Fruit fly (Drosophila melanogaster) whole organism, embryonic: ENCODE data around the gene CG18598.

ENCODE experiments used
- CG11085 ChIP-seq: fragments of 200-800 bp; sonication (Bioruptor generic); IDR thresholded peaks from 2 replicates; pipeline ENCODE4 v1.3.6; 2022; ENCODE audit warnings: missing biosample characterization, missing genetic modification characterization
- CG11723 ChIP-seq: fragments of 200-800 bp; sonication (Bioruptor generic); optimal IDR thresholded peaks from 2 replicates; lab custom pipeline; 2017; ENCODE audit warnings: missing biosample characterization, mild to moderate bottlenecking, missing genetic modification characterization
- CG12155 ChIP-seq: fragments of 200-800 bp; sonication (Bioruptor generic); optimal IDR thresholded peaks from 3 replicates; lab custom pipeline; 2016; ENCODE audit warnings: missing biosample characterization, missing genetic modification characterization
- CG12299 ChIP-seq: fragments of 200-800 bp; sonication (Bioruptor generic); optimal IDR thresholded peaks from 2 replicates; lab custom pipeline; 2018; ENCODE audit warnings: missing biosample characterization, mild to moderate bottlenecking, missing genetic modification characterization
- CG15269 ChIP-seq: fragments of 200-800 bp; sonication (Bioruptor generic); optimal IDR thresholded peaks from 2 replicates; lab custom pipeline; 2018; ENCODE audit warnings: missing biosample characterization, mild to moderate bottlenecking, missing genetic modification characterization, moderate library complexity
- CG15601 ChIP-seq: fragments of 200-800 bp; sonication (Bioruptor generic); optimal IDR thresholded peaks from 3 replicates; lab custom pipeline; 2019; ENCODE audit warnings: missing biosample characterization, mild to moderate bottlenecking, missing genetic modification characterization, moderate library complexity
- CG16779 ChIP-seq: fragments of 200-800 bp; sonication (Bioruptor generic); IDR thresholded peaks from 2 replicates; pipeline ENCODE4 v1.3.6; 2022; ENCODE audit warnings: missing biosample characterization, missing genetic modification characterization
- CG16813 ChIP-seq: fragments of 200-800 bp; sonication (Bioruptor generic); IDR thresholded peaks from 3 replicates; pipeline ENCODE4 v1.3.6; 2022; ENCODE audit warnings: missing biosample characterization, missing genetic modification characterization; ENCODE audit not compliant: partially characterized antibody
- CG2120 ChIP-seq: fragments of 200-800 bp; sonication (Bioruptor generic); optimal IDR thresholded peaks from 3 replicates; lab custom pipeline; 2016; ENCODE audit warnings: missing biosample characterization, missing genetic modification characterization
- CG33557 ChIP-seq: fragments of 200-800 bp; sonication (Bioruptor generic); optimal IDR thresholded peaks from 2 replicates; lab custom pipeline; 2019; ENCODE audit warnings: missing biosample characterization, mild to moderate bottlenecking, missing genetic modification characterization, moderate library complexity
- CG4617 ChIP-seq: fragments of 200-800 bp; sonication (Bioruptor generic); optimal IDR thresholded peaks from 3 replicates; lab custom pipeline; 2016; ENCODE audit warnings: missing biosample characterization, missing genetic modification characterization, borderline replicate concordance
- CG4730 ChIP-seq: fragments of 200-800 bp; sonication (Bioruptor generic); IDR thresholded peaks from 2 replicates; pipeline ENCODE4 v1.3.6; 2022; ENCODE audit warnings: missing biosample characterization, missing genetic modification characterization
- CG6254 ChIP-seq: fragments of 200-800 bp; sonication (Bioruptor generic); optimal IDR thresholded peaks from 3 replicates; lab custom pipeline; 2017; ENCODE audit warnings: mild to moderate bottlenecking, missing biosample characterization, missing genetic modification reagents, missing genetic modification characterization
- Deaf1 ChIP-seq: fragments of 200-800 bp; optimal IDR thresholded peaks from 3 replicates; lab custom pipeline; 2019; ENCODE audit warnings: missing biosample characterization, mild to moderate bottlenecking, missing genetic modification characterization, moderate library complexity
- Drgx ChIP-seq: fragments of 200-800 bp; sonication (Bioruptor generic); IDR thresholded peaks from 2 replicates; pipeline ENCODE4 v1.3.6; 2022; ENCODE audit warnings: missing biosample characterization, missing genetic modification characterization
- Fer1 ChIP-seq: fragments of 200-800 bp; sonication (Bioruptor generic); optimal IDR thresholded peaks from 2 replicates; lab custom pipeline; 2017; ENCODE audit warnings: missing biosample characterization, mild to moderate bottlenecking, missing genetic modification characterization
- HHEX ChIP-seq: fragments of 200-800 bp; sonication (Bioruptor generic); optimal IDR thresholded peaks from 3 replicates; lab custom pipeline; 2017; ENCODE audit warnings: missing biosample characterization, mild to moderate bottlenecking, missing genetic modification characterization, missing genetic modification reagents
- HLH3B ChIP-seq: fragments of 200-800 bp; sonication (Bioruptor generic); IDR thresholded peaks from 2 replicates; pipeline ENCODE4 v1.3.6; 2022; ENCODE audit warnings: missing biosample characterization, missing genetic modification characterization
- HLH54F ChIP-seq: fragments of 200-800 bp; sonication (Bioruptor generic); optimal IDR thresholded peaks from 3 replicates; lab custom pipeline; 2016; ENCODE audit warnings: missing biosample characterization, missing genetic modification characterization
- HmgD ChIP-seq: fragments of 200-800 bp; sonication (Bioruptor generic); optimal IDR thresholded peaks from 3 replicates; lab custom pipeline; 2016; ENCODE audit warnings: missing biosample characterization, missing genetic modification characterization
- Hr3 ChIP-seq: fragments of 200-800 bp; sonication (Bioruptor generic); optimal IDR thresholded peaks from 3 replicates; lab custom pipeline; 2016; ENCODE audit warnings: missing biosample characterization, missing genetic modification characterization
- MBD-R2 ChIP-seq: fragments of 200-800 bp; sonication (Bioruptor generic); IDR thresholded peaks from 2 replicates; pipeline ENCODE4 v1.3.6; 2022; ENCODE audit warnings: missing biosample characterization, missing genetic modification characterization
- MESR4 ChIP-seq: fragments of 200-800 bp; sonication (Bioruptor generic); optimal IDR thresholded peaks from 2 replicates; lab custom pipeline; 2018; ENCODE audit warnings: missing biosample characterization, mild to moderate bottlenecking, missing genetic modification characterization, moderate library complexity
- Nf-YB ChIP-seq: fragments of 200-800 bp; sonication (Bioruptor generic); optimal IDR thresholded peaks from 3 replicates; lab custom pipeline; 2019; ENCODE audit warnings: missing biosample characterization, mild to moderate bottlenecking, missing genetic modification characterization, moderate library complexity
- Opbp ChIP-seq: fragments of 200-800 bp; sonication (Bioruptor generic); IDR thresholded peaks from 3 replicates; pipeline ENCODE4 v1.3.6; 2022; ENCODE audit warnings: missing biosample characterization, missing genetic modification characterization; ENCODE audit not compliant: partially characterized antibody
- PHDP ChIP-seq: fragments of 200-800 bp; sonication (Bioruptor generic); optimal IDR thresholded peaks from 3 replicates; lab custom pipeline; 2018; ENCODE audit warnings: missing biosample characterization, mild to moderate bottlenecking, missing genetic modification characterization, moderate library complexity
- Sin3A ChIP-seq: fragments of >200 bp; optimal IDR thresholded peaks from 2 replicates; lab custom pipeline; 2018
- Taf1 ChIP-seq: fragments of 200-800 bp; sonication (Bioruptor generic); IDR thresholded peaks from 2 replicates; pipeline ENCODE4 v1.3.6; 2022; ENCODE audit warnings: missing biosample characterization, missing genetic modification characterization
- Usf ChIP-seq: fragments of 200-800 bp; sonication (Bioruptor generic); optimal IDR thresholded peaks from 2 replicates; lab custom pipeline; 2017; ENCODE audit warnings: missing genotype, missing biosample characterization, missing genetic modification characterization
- YL-1 ChIP-seq: fragments of 200-800 bp; sonication (Bioruptor generic); optimal IDR thresholded peaks from 3 replicates; lab custom pipeline; 2017; ENCODE audit warnings: missing biosample characterization, mild to moderate bottlenecking, missing genetic modification characterization
- aop ChIP-seq: fragments of 200-800 bp; sonication (Bioruptor generic); IDR thresholded peaks from 2 replicates; pipeline ENCODE4 v1.3.6; 2022; ENCODE audit warnings: missing biosample characterization, missing genetic modification characterization
- crol ChIP-seq: fragments of 200-800 bp; sonication (Bioruptor generic); IDR thresholded peaks from 2 replicates; pipeline ENCODE4 v1.3.6; 2022; ENCODE audit warnings: missing biosample characterization, missing genetic modification characterization
- fd64A ChIP-seq: fragments of 200-800 bp; sonication (Bioruptor generic); optimal IDR thresholded peaks from 3 replicates; lab custom pipeline; 2018; ENCODE audit warnings: missing biosample characterization, mild to moderate bottlenecking, missing genetic modification characterization
- gcm ChIP-seq: fragments of 200-800 bp; sonication (Bioruptor generic); optimal IDR thresholded peaks from 2 replicates; lab custom pipeline; 2019; ENCODE audit warnings: missing biosample characterization, mild to moderate bottlenecking, missing genetic modification characterization, moderate library complexity
- gro ChIP-seq: fragments of 200-800 bp; sonication (Bioruptor generic); optimal IDR thresholded peaks from 2 replicates; lab custom pipeline; 2016; ENCODE audit warnings: missing biosample characterization, missing genetic modification characterization
- hkb ChIP-seq, 2 experiments: fragments of 200-800 bp in 1 of 2; fragments of >200 bp in 1 of 2; sonication (Bioruptor generic) in 1 of 2; IDR thresholded peaks in 1 of 2; optimal IDR thresholded peaks in 1 of 2; 2 replicates each; pipeline versions ENCODE4 v1.3.6 to Lab custom; 2017 to 2022; ENCODE audit warnings: missing biosample characterization in 1 of 2, missing genetic modification characterization in 1 of 2
- klu ChIP-seq: fragments of 200-800 bp; sonication (Bioruptor generic); IDR thresholded peaks from 2 replicates; pipeline ENCODE4 v1.3.6; 2022; ENCODE audit warnings: missing biosample characterization, missing genetic modification characterization
- lbe ChIP-seq: fragments of 200-800 bp; sonication (Bioruptor generic); optimal IDR thresholded peaks from 2 replicates; lab custom pipeline; 2016; ENCODE audit warnings: missing biosample characterization, mild to moderate bottlenecking, missing genetic modification characterization
- pfk ChIP-seq: fragments of 200-800 bp; sonication (Bioruptor generic); optimal IDR thresholded peaks from 2 replicates; lab custom pipeline; 2018; ENCODE audit warnings: missing biosample characterization, mild to moderate bottlenecking, missing genetic modification characterization, moderate library complexity
- pita ChIP-seq: fragments of 200-800 bp; sonication (Bioruptor generic); optimal IDR thresholded peaks from 2 replicates; lab custom pipeline; 2017; ENCODE audit warnings: missing biosample characterization, mild to moderate bottlenecking, missing genetic modification characterization
- prd ChIP-seq, 3 experiments: fragments of >200 bp in 2 of 3; fragments of 200-800 bp in 1 of 3; sonication (Bioruptor generic) in 1 of 3; optimal IDR thresholded peaks in 2 of 3; IDR thresholded peaks in 1 of 3; 2 replicates in 2 of 3; 3 replicates in 1 of 3; pipeline versions ENCODE4 v1.3.6 to Lab custom; 2017 to 2022; ENCODE audit warnings: missing biosample characterization in 1 of 3, missing genetic modification characterization in 1 of 3
- sc ChIP-seq, 3 experiments: fragments of >200 bp in 2 of 3; fragments of 200-800 bp in 1 of 3; sonication (Bioruptor generic) in 1 of 3; optimal IDR thresholded peaks; 2 replicates in 2 of 3; 3 replicates in 1 of 3; lab custom pipeline; 2017; ENCODE audit warnings: mild to moderate bottlenecking in 1 of 3, missing biosample characterization in 1 of 3, missing genetic modification characterization in 1 of 3, missing genetic modification reagents in 1 of 3
- schlank ChIP-seq: fragments of 200-800 bp; sonication (Bioruptor generic); optimal IDR thresholded peaks from 2 replicates; lab custom pipeline; 2018; ENCODE audit warnings: missing biosample characterization, mild to moderate bottlenecking, missing genetic modification characterization
- sens-2 ChIP-seq: fragments of 200-800 bp; sonication (Bioruptor generic); IDR thresholded peaks from 2 replicates; pipeline ENCODE4 v1.3.6; 2022; ENCODE audit warnings: missing biosample characterization, missing genetic modification characterization
- slp2 ChIP-seq: fragments of 200-800 bp; sonication (Bioruptor generic); optimal IDR thresholded peaks from 2 replicates; lab custom pipeline; 2016; ENCODE audit warnings: missing biosample characterization, missing genetic modification characterization
- tll ChIP-seq, 2 experiments: fragments of 200-800 bp in 1 of 2; fragments of >200 bp in 1 of 2; sonication (Bioruptor generic) in 1 of 2; optimal IDR thresholded peaks; 2 replicates each; lab custom pipeline; 2017 to 2019; ENCODE audit warnings: missing biosample characterization in 2 of 2, missing genetic modification characterization in 2 of 2, mild to moderate bottlenecking in 1 of 2, moderate library complexity in 1 of 2
- trem ChIP-seq: fragments of 200-800 bp; optimal IDR thresholded peaks from 3 replicates; lab custom pipeline; 2019; ENCODE audit warnings: missing biosample characterization, mild to moderate bottlenecking, missing genetic modification characterization, moderate library complexity
- twi ChIP-seq: fragments of 200-800 bp; optimal IDR thresholded peaks from 2 replicates; lab custom pipeline; 2019; ENCODE audit warnings: missing biosample characterization, mild to moderate bottlenecking, missing genetic modification characterization, moderate library complexity
- usp ChIP-seq: fragments of >200 bp; optimal IDR thresholded peaks from 2 replicates; lab custom pipeline; 2017; ENCODE audit warnings: missing biosample characterization, missing genetic modification characterization
- zf30C ChIP-seq: fragments of 200-800 bp; sonication (Bioruptor generic); optimal IDR thresholded peaks from 3 replicates; lab custom pipeline; 2018; ENCODE audit warnings: missing biosample characterization, mild to moderate bottlenecking, missing genetic modification characterization

Gene CG18598

DNA sequence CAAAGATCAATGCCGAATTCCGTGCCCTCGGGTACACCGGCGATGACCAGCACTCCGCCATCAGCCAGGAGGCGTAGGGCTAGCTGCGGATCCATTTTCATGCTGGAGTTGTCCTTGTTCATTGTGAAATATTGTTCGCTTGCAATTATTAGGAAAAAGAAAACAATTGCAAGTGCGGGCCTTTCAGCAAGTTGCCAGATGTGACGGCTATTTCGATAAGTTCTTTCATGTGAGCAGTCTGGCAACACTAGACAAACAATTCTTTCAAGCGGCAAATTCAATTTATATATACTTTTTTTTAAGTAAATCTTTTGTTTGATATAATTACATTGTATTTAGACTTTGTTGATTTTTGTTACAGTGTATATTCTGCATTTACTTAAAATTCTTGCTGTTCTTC, 1.7 kb downstream of the CG18598 start, which contains the start of gene CG12320 (continued):
- TF ChIP-seq HHEX = no peak
- TF ChIP-seq twi (tag; lab: Kevin White, UChicago) = no peak
- TF ChIP-seq lbe (GFP tag; lab: Kevin White, UChicago) = no peak
- TF ChIP-seq CG16779 = no peak
- TF ChIP-seq HLH3B (GFP tag; lab: Robert Waterston, UW) = no peak
- TF ChIP-seq CG4617 (GFP tag; lab: Kevin White, UChicago) = peak; percentile 59
- no peak for TF ChIP-seq Nf-YB (GFP tag; lab: Kevin White, UChicago)
- no peak for TF ChIP-seq tll (GFP tag; optimal IDR thresholded peaks at IDR 0.05; lab: Kevin White, UChicago)
- 0 out of 3 replicates have a peak, but pooled peaks have one; percentile 28 for TF ChIP-seq Opbp
- no peak for TF ChIP-seq CG12299
- TF ChIP-seq CG2120 = no peak
- TF ChIP-seq Drgx (GFP tag; lab: Robert Waterston, UW) = no peak
- no peak for TF ChIP-seq PHDP (tag; lab: Kevin White, UChicago)
- TF ChIP-seq CG4730 (GFP tag; lab: Robert Waterston, UW) = no peak
- TF ChIP-seq CG33557 (GFP tag; lab: Kevin White, UChicago) = no peak
- no peak for TF ChIP-seq Usf
- no peak for TF ChIP-seq pita (GFP tag; lab: Kevin White, UChicago)
- TF ChIP-seq sens-2 (GFP tag; lab: Robert Waterston, UW) = no peak
- TF ChIP-seq MBD-R2 (GFP tag; lab: Robert Waterston, UW) = peak; percentile 85
- no peak for TF ChIP-seq Deaf1
- no peak for TF ChIP-seq usp
- TF ChIP-seq aop = no peak
- no peak for TF ChIP-seq HLH54F (GFP tag; lab: Kevin White, UChicago)
- TF ChIP-seq sc (optimal IDR thresholded peaks at IDR 0.05; lab: Kevin White, UChicago) = no peak
- TF ChIP-seq sc (GFP tag; optimal IDR thresholded peaks at IDR 0.05; lab: Kevin White, UChicago) = no peak
- TF ChIP-seq HmgD (GFP tag; lab: Kevin White, UChicago) = no peak
- TF ChIP-seq CG15601 = no peak
- TF ChIP-seq Sin3A (lab: Kevin White, UChicago) = peak; percentile 8
- no peak for TF ChIP-seq klu (GFP tag; lab: Robert Waterston, UW)
- TF ChIP-seq CG11085 (GFP tag; lab: Robert Waterston, UW) = no peak
- no peak for TF ChIP-seq crol (GFP tag; lab: Robert Waterston, UW)
- no peak for TF ChIP-seq zf30C (GFP tag; lab: Kevin White, UChicago)
- TF ChIP-seq Taf1 = no peak
- TF ChIP-seq trem (tag; lab: Kevin White, UChicago) = peak; percentile 77
- no peak for TF ChIP-seq CG11723 (GFP tag; lab: Kevin White, UChicago)
- no peak for TF ChIP-seq schlank
- TF ChIP-seq CG6254 (GFP tag; lab: Kevin White, UChicago) = no peak
- TF ChIP-seq Hr3 (GFP tag; lab: Kevin White, UChicago) = no peak
- TF ChIP-seq CG12155 (GFP tag; lab: Kevin White, UChicago) = no peak
- TF ChIP-seq MESR4 (GFP tag; lab: Kevin White, UChicago) = peak; percentile 42
- no peak for TF ChIP-seq hkb (optimal IDR thresholded peaks at IDR 0.05; lab: Kevin White, UChicago)
- TF ChIP-seq hkb (GFP tag; IDR thresholded peaks at IDR 0.05; lab: Robert Waterston, UW) = no peak
- no peak for TF ChIP-seq prd (optimal IDR thresholded peaks at IDR 0.05; lab: Kevin White, UChicago)
- no peak for TF ChIP-seq prd (GFP tag; IDR thresholded peaks at IDR 0.05; lab: Robert Waterston, UW)
- TF ChIP-seq CG16813 (GFP tag; lab: Robert Waterston, UW) = 0 out of 3 replicates have a peak, but pooled peaks have one; percentile 17
- no peak for TF ChIP-seq fd64A
- no peak for TF ChIP-seq slp2 (GFP tag; lab: Kevin White, UChicago)
- peak; percentile 57 for TF ChIP-seq YL-1 (GFP tag; lab: Kevin White, UChicago)
- TF ChIP-seq CG15269 (tag; lab: Kevin White, UChicago) = no peak
- TF ChIP-seq gcm = peak; percentile 50
- no peak for TF ChIP-seq gro (GFP tag; lab: Kevin White, UChicago)
- no peak for TF ChIP-seq pfk (GFP tag; lab: Kevin White, UChicago)
- peak; percentile 5 for TF ChIP-seq Fer1 (GFP tag; lab: Kevin White, UChicago)
